Fruit fly (Drosophila melanogaster) whole organism, prepupa: ENCODE measurements around the gene SdhCL.

ENCODE experiments used
- Blimp-1 ChIP-seq: fragments of 200-800 bp; sonication (Bioruptor generic); optimal IDR thresholded peaks from 3 replicates; lab custom pipeline; 2017; ENCODE audit warnings: missing biosample characterization, missing genetic modification characterization, mild to moderate bottlenecking, moderate library complexity, missing genetic modification reagents
- CG10631 ChIP-seq: fragments of 200-800 bp; sonication (Bioruptor generic); optimal IDR thresholded peaks from 2 replicates; lab custom pipeline; 2016; ENCODE audit warnings: missing biosample characterization, missing genetic modification characterization
- CG11294 ChIP-seq: fragments of 200-800 bp; sonication (Bioruptor generic); IDR thresholded peaks from 2 replicates; pipeline ENCODE4 v1.3.6; 2022; ENCODE audit warnings: missing biosample characterization, missing genetic modification characterization
- CG11762 ChIP-seq: fragments of 200-800 bp; sonication (Bioruptor generic); optimal IDR thresholded peaks from 3 replicates; lab custom pipeline; 2016; ENCODE audit warnings: missing biosample characterization, missing genetic modification characterization; ENCODE audit not compliant: insufficient read depth
- CG11902 ChIP-seq: fragments of 200-800 bp; sonication (Bioruptor generic); optimal IDR thresholded peaks from 3 replicates; lab custom pipeline; 2016; ENCODE audit warnings: missing biosample characterization, missing genetic modification characterization
- CG1621 ChIP-seq: fragments of 200-800 bp; sonication (Bioruptor generic); optimal IDR thresholded peaks from 3 replicates; lab custom pipeline; 2018; ENCODE audit warnings: missing biosample characterization, mild to moderate bottlenecking, missing genetic modification characterization
- CG16779 ChIP-seq: fragments of 200-800 bp; sonication (Bioruptor generic); optimal IDR thresholded peaks from 3 replicates; lab custom pipeline; 2017; ENCODE audit warnings: missing biosample characterization, mild to moderate bottlenecking, missing genetic modification characterization
- CG3032 ChIP-seq: fragments of 200-800 bp; optimal IDR thresholded peaks from 2 replicates; lab custom pipeline; 2019; ENCODE audit warnings: missing biosample characterization, mild to moderate bottlenecking, missing genetic modification characterization, moderate library complexity
- CG34406 ChIP-seq: fragments of 200-800 bp; sonication (Bioruptor generic); optimal IDR thresholded peaks from 3 replicates; lab custom pipeline; 2016; ENCODE audit warnings: missing biosample characterization, missing genetic modification characterization
- CG3919 ChIP-seq: fragments of 200-800 bp; sonication (Bioruptor generic); optimal IDR thresholded peaks from 3 replicates; lab custom pipeline; 2016; ENCODE audit warnings: missing biosample characterization, missing genetic modification characterization
- CG4318 ChIP-seq: fragments of 200-800 bp; sonication (Bioruptor generic); optimal IDR thresholded peaks from 3 replicates; lab custom pipeline; 2017; ENCODE audit warnings: missing biosample characterization, mild to moderate bottlenecking, missing genetic modification characterization
- CG6163 ChIP-seq: fragments of 200-800 bp; sonication (Bioruptor generic); IDR thresholded peaks from 3 replicates; pipeline ENCODE4 v1.3.6; 2022; ENCODE audit warnings: missing biosample characterization, missing genetic modification characterization
- CG6792 ChIP-seq: fragments of 200-800 bp; sonication (Bioruptor generic); optimal IDR thresholded peaks from 3 replicates; lab custom pipeline; 2016; ENCODE audit warnings: missing biosample characterization, missing genetic modification characterization
- CG6808 ChIP-seq: fragments of 200-800 bp; sonication (Bioruptor generic); optimal IDR thresholded peaks from 3 replicates; lab custom pipeline; 2017; ENCODE audit warnings: missing biosample characterization, missing genetic modification characterization, mild to moderate bottlenecking, moderate library complexity, missing genetic modification reagents
- CG6854 ChIP-seq: fragments of 200-800 bp; sonication (Bioruptor generic); optimal IDR thresholded peaks from 2 replicates; lab custom pipeline; 2017; ENCODE audit warnings: missing biosample characterization, mild to moderate bottlenecking, missing genetic modification characterization
- CG7368 ChIP-seq: fragments of 200-800 bp; sonication (Bioruptor generic); optimal IDR thresholded peaks from 3 replicates; lab custom pipeline; 2016; ENCODE audit warnings: missing biosample characterization, missing genetic modification characterization
- CG8119 ChIP-seq: fragments of 200-800 bp; sonication (Bioruptor generic); IDR thresholded peaks from 3 replicates; pipeline ENCODE4 v1.3.6; 2022; ENCODE audit warnings: missing biosample characterization, missing genetic modification characterization
- CG8319 ChIP-seq: fragments of 200-800 bp; sonication (Bioruptor generic); optimal IDR thresholded peaks from 3 replicates; lab custom pipeline; 2016; ENCODE audit warnings: missing biosample characterization, missing genetic modification characterization
- CG8632 ChIP-seq: fragments of 200-800 bp; sonication (Bioruptor generic); optimal IDR thresholded peaks from 3 replicates; lab custom pipeline; 2016; ENCODE audit warnings: missing biosample characterization, missing genetic modification characterization
- CG9139 ChIP-seq: fragments of 200-800 bp; sonication (Bioruptor generic); optimal IDR thresholded peaks from 3 replicates; lab custom pipeline; 2017; ENCODE audit warnings: missing biosample characterization, mild to moderate bottlenecking, missing genetic modification characterization
- Eip75B ChIP-seq: fragments of 200-800 bp; sonication (Bioruptor generic); optimal IDR thresholded peaks from 3 replicates; lab custom pipeline; 2016; ENCODE audit warnings: missing biosample characterization, missing genetic modification characterization
- Eip78C ChIP-seq: fragments of 200-800 bp; sonication (Bioruptor generic); peaks from one replicate; lab custom pipeline; 2016; ENCODE audit warnings: missing biosample characterization, missing genetic modification characterization
- Eip93F ChIP-seq: fragments of 200-800 bp; sonication (Bioruptor generic); optimal IDR thresholded peaks from 2 replicates; lab custom pipeline; 2016; ENCODE audit warnings: missing biosample characterization, mild to moderate bottlenecking, missing genetic modification characterization
- Ets21C ChIP-seq: fragments of 200-800 bp; sonication (Bioruptor generic); optimal IDR thresholded peaks from 3 replicates; lab custom pipeline; 2016; ENCODE audit warnings: missing biosample characterization, missing genetic modification characterization
- Ets96B ChIP-seq: fragments of 200-800 bp; optimal IDR thresholded peaks from 2 replicates; lab custom pipeline; 2019; ENCODE audit warnings: missing biosample characterization, mild to moderate bottlenecking, missing genetic modification characterization, moderate library complexity
- Gug ChIP-seq: fragments of 200-800 bp; sonication (Bioruptor generic); IDR thresholded peaks from 2 replicates; pipeline ENCODE4 v1.3.6; 2022; ENCODE audit warnings: missing biosample characterization, missing genetic modification characterization
- Hr39 ChIP-seq: fragments of 200-800 bp; sonication (Bioruptor generic); optimal IDR thresholded peaks from 2 replicates; lab custom pipeline; 2016; ENCODE audit warnings: missing biosample characterization, missing genetic modification characterization
- Hr4 ChIP-seq: fragments of 200-800 bp; sonication (Bioruptor generic); optimal IDR thresholded peaks from 3 replicates; lab custom pipeline; 2016; ENCODE audit warnings: missing biosample characterization, missing genetic modification characterization
- Lpt ChIP-seq: fragments of 200-800 bp; sonication (Bioruptor generic); optimal IDR thresholded peaks from 3 replicates; lab custom pipeline; 2016; ENCODE audit warnings: missing biosample characterization, missing genetic modification characterization
- Sox102F ChIP-seq: fragments of 200-800 bp; sonication (Bioruptor generic); optimal IDR thresholded peaks from 2 replicates; lab custom pipeline; 2016; ENCODE audit warnings: missing biosample characterization, mild to moderate bottlenecking, missing genetic modification characterization
- Sox14 ChIP-seq: fragments of 200-800 bp; sonication (Bioruptor generic); optimal IDR thresholded peaks from 3 replicates; lab custom pipeline; 2016; ENCODE audit warnings: missing biosample characterization, missing genetic modification characterization
- Sox15 ChIP-seq: fragments of 200-800 bp; sonication (Bioruptor generic); optimal IDR thresholded peaks from 3 replicates; lab custom pipeline; 2016; ENCODE audit warnings: missing biosample characterization, missing genetic modification characterization
- achi ChIP-seq: fragments of 200-800 bp; sonication (Bioruptor generic); optimal IDR thresholded peaks from 3 replicates; lab custom pipeline; 2016; ENCODE audit warnings: missing biosample characterization, missing genetic modification characterization
- dac ChIP-seq: fragments of 200-800 bp; sonication (Bioruptor generic); optimal IDR thresholded peaks from 2 replicates; lab custom pipeline; 2017; ENCODE audit warnings: missing biosample characterization, mild to moderate bottlenecking, missing genetic modification characterization
- dsx ChIP-seq: fragments of 200-800 bp; optimal IDR thresholded peaks from 3 replicates; lab custom pipeline; 2019; ENCODE audit warnings: missing biosample characterization, mild to moderate bottlenecking, missing genetic modification characterization, moderate library complexity; ENCODE audit not compliant: poor library complexity, severe bottlenecking
- eg ChIP-seq: fragments of 200-800 bp; sonication (Bioruptor generic); IDR thresholded peaks from 3 replicates; pipeline ENCODE4 v1.3.6; 2022; ENCODE audit warnings: missing biosample characterization, missing genetic modification characterization
- esn ChIP-seq: fragments of 200-800 bp; sonication (Bioruptor generic); optimal IDR thresholded peaks from 2 replicates; lab custom pipeline; 2016; ENCODE audit warnings: missing biosample characterization, mild to moderate bottlenecking, missing genetic modification characterization, moderate library complexity
- fd59A ChIP-seq: fragments of 200-800 bp; sonication (Bioruptor generic); optimal IDR thresholded peaks from 2 replicates; lab custom pipeline; 2017; ENCODE audit warnings: missing biosample characterization, mild to moderate bottlenecking, missing genetic modification characterization, missing genetic modification reagents
- net ChIP-seq: fragments of 200-800 bp; sonication (Bioruptor generic); optimal IDR thresholded peaks from 3 replicates; lab custom pipeline; 2016; ENCODE audit warnings: missing biosample characterization, missing genetic modification characterization
- pdm3 ChIP-seq: fragments of 200-800 bp; sonication (Bioruptor generic); optimal IDR thresholded peaks from 3 replicates; lab custom pipeline; 2016; ENCODE audit warnings: missing biosample characterization, missing genetic modification characterization
- salr ChIP-seq, 2 experiments: fragments of 200-800 bp; sonication (Bioruptor generic); optimal IDR thresholded peaks; 3 replicates each; lab custom pipeline; 2016 to 2018; ENCODE audit warnings: missing biosample characterization in 2 of 2, missing genetic modification characterization in 2 of 2, mild to moderate bottlenecking in 1 of 2
- topi ChIP-seq: fragments of 200-800 bp; sonication (Bioruptor generic); optimal IDR thresholded peaks from 3 replicates; lab custom pipeline; 2016; ENCODE audit warnings: missing biosample characterization, missing genetic modification characterization

The SdhCL gene

DNA sequence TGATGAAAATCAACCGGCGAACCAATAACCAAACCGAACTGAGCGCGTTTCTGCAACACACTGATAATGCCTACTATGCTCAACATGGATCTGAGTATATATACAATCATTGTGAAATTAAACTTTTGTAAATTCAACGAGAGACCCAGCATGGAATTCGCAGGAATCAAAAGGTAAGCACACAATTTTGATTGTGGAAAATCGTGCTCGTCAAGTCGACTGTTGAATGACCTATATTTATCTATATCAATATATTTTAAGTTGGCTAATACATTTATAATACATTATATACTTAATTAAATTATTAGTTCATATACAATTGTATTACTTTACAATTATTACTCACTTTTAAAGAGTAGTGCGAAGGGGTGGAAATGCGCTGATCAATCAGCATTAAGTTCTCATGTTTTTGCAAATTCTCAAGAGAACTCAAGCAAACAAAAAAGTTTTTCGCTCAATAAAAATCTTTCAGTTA lies 38.3 kb upstream of the SdhCL start, which contains the start of gene Ugt302K1 (continued):
- TF ChIP-seq net (GFP tag; lab: Kevin White, UChicago) (no peak), Hr39 (GFP tag; lab: Kevin White, UChicago) (peak; percentile 7), fd59A (GFP tag; lab: Kevin White, UChicago) (no peak), CG6808 (GFP tag; lab: Kevin White, UChicago) (no peak), CG4318 (GFP tag; lab: Kevin White, UChicago) (no peak), CG6163 (GFP tag; lab: Robert Waterston, UW) (peak; percentile 77; the same call in 2 of the 3 replicates), CG11762 (GFP tag; lab: Kevin White, UChicago) (peak; percentile 24), Blimp-1 (GFP tag; lab: Kevin White, UChicago) (peak; percentile 35), Hr4 (GFP tag; lab: Kevin White, UChicago) (no peak), Eip93F (GFP tag; lab: Kevin White, UChicago) (no peak), dsx (GFP tag; lab: Kevin White, UChicago) (peak; percentile 58), CG6792 (peak; percentile 19), salr (GFP tag; optimal IDR thresholded peaks at IDR 0.05; lab: Kevin White, UChicago) (no peak), Ets96B (peak; percentile 67), CG8632 (GFP tag; lab: Kevin White, UChicago) (peak; percentile 25), Sox102F (GFP tag; lab: Kevin White, UChicago) (peak; percentile 43), CG11902 (GFP tag; lab: Kevin White, UChicago) (peak; percentile 11), CG6854 (GFP tag; lab: Kevin White, UChicago) (no peak), achi (GFP tag; lab: Kevin White, UChicago) (peak; percentile 51), CG10631 (GFP tag; lab: Kevin White, UChicago) (peak; percentile 57), CG34406 (GFP tag; lab: Kevin White, UChicago) (peak; percentile 39), Eip75B (GFP tag; lab: Kevin White, UChicago) (no peak), Sox15 (GFP tag; lab: Kevin White, UChicago) (peak; percentile 1), Ets21C (GFP tag; lab: Kevin White, UChicago) (no peak), CG9139 (GFP tag; lab: Kevin White, UChicago) (peak; percentile 23), Lpt (GFP tag; lab: Kevin White, UChicago) (peak; percentile 2), esn (no peak), CG7368 (GFP tag; lab: Kevin White, UChicago) (peak; percentile 4), CG8319 (no peak), Sox14 (GFP tag; lab: Kevin White, UChicago) (peak; percentile 11), CG16779 (tag; lab: Kevin White, UChicago) (no peak), CG3919 (peak; percentile 61), CG3032 (peak; percentile 56), dac (GFP tag; lab: Kevin White, UChicago) (no peak), CG1621 (tag; lab: Kevin White, UChicago) (no peak), Gug (GFP tag; lab: Robert Waterston, UW) (no peak), CG8119 (GFP tag; lab: Robert Waterston, UW) (peak; percentile 62)

DNA sequence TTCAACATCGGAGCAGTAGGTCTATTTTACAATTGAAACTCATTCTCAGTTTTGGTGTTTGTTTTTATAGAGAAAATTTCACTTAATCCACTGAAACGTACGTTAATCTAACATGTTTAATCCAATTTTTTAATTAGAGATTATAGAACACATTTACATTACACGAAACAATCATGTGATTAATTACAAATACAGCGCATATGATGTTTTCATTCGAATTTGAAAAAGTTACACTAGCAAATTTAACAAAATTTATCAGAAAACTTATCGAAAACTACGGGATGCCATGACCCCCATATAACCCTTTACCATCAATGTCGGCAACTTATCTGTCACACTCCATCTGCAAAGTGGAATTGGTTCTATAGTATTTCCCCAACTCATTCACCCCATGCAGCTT lies 29.6 kb upstream of the SdhCL start, which contains the start of gene CheA86a:
CheA86a (minus strand) TSS at position 101 of the 400 bp plus-strand sequence.
- TF ChIP-seq CG1621 (tag; lab: Kevin White, UChicago) (no peak), CG11762 (GFP tag; lab: Kevin White, UChicago) (no peak), CG8119 (GFP tag; lab: Robert Waterston, UW) (no peak), CG11294 (GFP tag; lab: Robert Waterston, UW) (no peak), CG10631 (GFP tag; lab: Kevin White, UChicago) (no peak), eg (GFP tag; lab: Robert Waterston, UW) (no peak), Eip78C (GFP tag; lab: Kevin White, UChicago) (no peak), topi (no peak), fd59A (GFP tag; lab: Kevin White, UChicago) (no peak), pdm3 (GFP tag; lab: Kevin White, UChicago) (no peak), CG6792 (no peak), Ets21C (GFP tag; lab: Kevin White, UChicago) (no peak)
